Fruit fly (Drosophila melanogaster): ENCODE data around the gene Ccp84Ab.

The Ccp84Ab gene

dm6 chr3R:6678480-6678879 lies 24.2 kb downstream of the Ccp84Ab start, which contains the start of gene lab (continued):
- TF ChIP-seq D19B (GFP tag; optimal IDR thresholded peaks at IDR 0.05) (no peak), ATbp (GFP tag; optimal IDR thresholded peaks at IDR 0.05) (no peak), pb (GFP tag; optimal IDR thresholded peaks at IDR 0.05) (peak; percentile 10), CG6683 (GFP tag; optimal IDR thresholded peaks at IDR 0.05) (no peak), CG11695 (GFP tag; IDR thresholded peaks at IDR 0.05) (no peak), CG30431 (GFP tag; optimal IDR thresholded peaks at IDR 0.05) (no peak), eyg (GFP tag; optimal IDR thresholded peaks at IDR 0.05) (no peak), wdn (GFP tag; IDR thresholded peaks at IDR 0.05) (no peak), ase (GFP tag; IDR thresholded peaks at IDR 0.05) (no peak), sens (GFP tag) (peak; percentile 62), TFAM (GFP tag; optimal IDR thresholded peaks at IDR 0.05) (no peak), h (optimal IDR thresholded peaks at IDR 0.05) (no peak), CG34422 (GFP tag; IDR thresholded peaks at IDR 0.05) (peak; percentile 32; the same call in 1 of the 3 replicates), cg (GFP tag; optimal IDR thresholded peaks at IDR 0.05) (peak; percentile 45), sqz (GFP tag; optimal IDR thresholded peaks at IDR 0.05) (peak; percentile 67), Blimp-1 (GFP tag; optimal IDR thresholded peaks at IDR 0.05) (no peak), sob (GFP tag; IDR thresholded peaks at IDR 0.05) (no peak), CG30020 (tag; optimal IDR thresholded peaks at IDR 0.05) (no peak), mam (GFP tag; optimal IDR thresholded peaks at IDR 0.05) (no peak), Meics (GFP tag; optimal IDR thresholded peaks at IDR 0.05) (no peak), HmgD (GFP tag; optimal IDR thresholded peaks at IDR 0.05) (no peak), CG6254 (GFP tag; optimal IDR thresholded peaks at IDR 0.05) (no peak), br (optimal IDR thresholded peaks at IDR 0.05) (no peak), CG9797 (GFP tag; optimal IDR thresholded peaks at IDR 0.05) (no peak), ap (GFP tag; IDR thresholded peaks at IDR 0.05) (no peak), CoRest (tag; optimal IDR thresholded peaks at IDR 0.05) (peak; percentile 32), CG3065 (GFP tag; optimal IDR thresholded peaks at IDR 0.05) (peak; percentile 55), Dll (GFP tag; IDR thresholded peaks at IDR 0.05; ENCODE audit: partially characterized antibody) (no peak), chinmo (GFP tag; IDR thresholded peaks at IDR 0.05; ENCODE audit: partially characterized antibody) (peak; percentile 31; the same call in 1 of the 4 replicates), zfh1 (GFP tag; IDR thresholded peaks at IDR 0.05) (no peak), sisA (GFP tag; IDR thresholded peaks at IDR 0.05) (no peak), yki (optimal IDR thresholded peaks at IDR 0.05) (no peak), CG17802 (tag; optimal IDR thresholded peaks at IDR 0.05) (no peak), cwo (GFP tag; optimal IDR thresholded peaks at IDR 0.05) (no peak), dan (GFP tag; IDR thresholded peaks at IDR 0.05) (no peak), Xrp1 (GFP tag; IDR thresholded peaks at IDR 0.05) (no peak), CG4424 (GFP tag; optimal IDR thresholded peaks at IDR 0.05) (no peak), CG30403 (GFP tag; optimal IDR thresholded peaks at IDR 0.05) (no peak), gcm (GFP tag; optimal IDR thresholded peaks at IDR 0.05) (peak; percentile 91), MBD-R2 (GFP tag; IDR thresholded peaks at IDR 0.05) (peak; percentile 10; the same call in 1 of the 2 replicates), bcd (GFP tag; optimal IDR thresholded peaks at IDR 0.05) (no peak), NfI (GFP tag; optimal IDR thresholded peaks at IDR 0.05) (no peak), Dip3 (GFP tag; optimal IDR thresholded peaks at IDR 0.05) (no peak), Nf-YA (GFP tag; IDR thresholded peaks at IDR 0.05) (peak; percentile 76), CG7963 (GFP tag; IDR thresholded peaks at IDR 0.05; ENCODE audit: partially characterized antibody) (no peak), sug (tag; optimal IDR thresholded peaks at IDR 0.05) (no peak), Nf-YC (tag; optimal IDR thresholded peaks at IDR 0.05) (peak; percentile 98), Asciz (GFP tag; optimal IDR thresholded peaks at IDR 0.05) (no peak), CG17359 (tag; optimal IDR thresholded peaks at IDR 0.05) (no peak), Elba2 (GFP tag; optimal IDR thresholded peaks at IDR 0.05) (no peak), kay (GFP tag; optimal IDR thresholded peaks at IDR 0.05) (peak; percentile 76), pzg (GFP tag; optimal IDR thresholded peaks at IDR 0.05) (no peak), NC2β (GFP tag; optimal IDR thresholded peaks at IDR 0.05) (no peak)

Measured in whole organism, embryonic.